Worm (Caenorhabditis elegans) whole organism, L4/young adult: Measurements from ENCODE around the gene oma-1.

Experiments
- W03F9.2 ChIP-seq: fragments of 150-350 bp; optimal IDR thresholded peaks from 2 replicates; lab custom pipeline; 2014; ENCODE audit warnings: missing biosample characterization, missing genetic modification characterization
- dao-5 ChIP-seq: sonication (generic microtip); optimal IDR thresholded peaks from 2 replicates; lab custom pipeline; 2016; ENCODE audit warnings: missing genotype, missing genetic modification characterization, moderate library complexity, missing compliant biosample characterization
- him-1 ChIP-seq: sonication (generic microtip); optimal IDR thresholded peaks from 2 replicates; lab custom pipeline; 2016; ENCODE audit warnings: missing genotype, missing genetic modification reagents, missing genetic modification characterization, missing compliant biosample characterization

Gene oma-1

ce11 chrIV:8888525-8889026, at the start of gene oma-1:
TSS of gene oma-1 (plus strand) at chrIV:8888976.
- TF ChIP-seq dao-5 (no peak), W03F9.2 (tag; lab: Kevin White, UChicago) (peak; percentile 26), him-1 (tag; lab: Kevin White, UChicago) (no peak)

ce11 chrIV:8840161-8840765, 48.5 kb upstream of the oma-1 start, which contains the start of the genes T28C6.11 and T11B7.1:
TSS of gene T28C6.11 (minus strand) at chrIV:8840261.
TSS of gene T11B7.1 (plus strand) at chrIV:8840715.
- TF ChIP-seq dao-5 (no peak), W03F9.2 (tag; lab: Kevin White, UChicago) (no peak), him-1 (tag; lab: Kevin White, UChicago) (no peak)

ce11 chrIV:8844457-8844856, 44.3 kb upstream of the oma-1 start, which contains the start of gene T11B7.2:
TSS of gene T11B7.2 (minus strand) at chrIV:8844557.
- no peak for TF ChIP-seq dao-5
- no peak for TF ChIP-seq him-1 (tag; lab: Kevin White, UChicago)
- no peak for TF ChIP-seq W03F9.2 (tag; lab: Kevin White, UChicago)

ce11 chrIV:8845922-8846321, 42.9 kb upstream of the oma-1 start:
- TF ChIP-seq W03F9.2 (tag; lab: Kevin White, UChicago): no peak
- no peak for TF ChIP-seq him-1 (tag; lab: Kevin White, UChicago)
- TF ChIP-seq dao-5: no peak

- TF ChIP-seq W03F9.2 (tag; lab: Kevin White, UChicago) (no peak), dao-5 (no peak), him-1 (tag; lab: Kevin White, UChicago) (no peak)
Measured at ce11 chrIV:8847918-8848317, 40.9 kb upstream of the oma-1 start, which contains the start of gene col-118. TSS of gene col-118 (plus strand) at chrIV:8848218.

ce11 chrIV:8848983-8849382, 39.8 kb upstream of the oma-1 start:
- TF ChIP-seq W03F9.2 (tag; lab: Kevin White, UChicago) (no peak), him-1 (tag; lab: Kevin White, UChicago) (no peak)

ce11 chrIV:8850807-8851206, 38.0 kb upstream of the oma-1 start:
- no peak for TF ChIP-seq him-1 (tag; lab: Kevin White, UChicago)
- no peak for TF ChIP-seq W03F9.2 (tag; lab: Kevin White, UChicago)
- no peak for TF ChIP-seq dao-5

- TF ChIP-seq him-1 (tag; lab: Kevin White, UChicago) (no peak), dao-5 (no peak), W03F9.2 (tag; lab: Kevin White, UChicago) (no peak)
Measured at ce11 chrIV:8852194-8852593, 36.6 kb upstream of the oma-1 start, which contains the start of gene alp-1. TSS of gene alp-1 (plus strand) at chrIV:8852494.

- TF ChIP-seq dao-5: no peak
- TF ChIP-seq him-1 (tag; lab: Kevin White, UChicago): no peak
- TF ChIP-seq W03F9.2 (tag; lab: Kevin White, UChicago): no peak
Measured at ce11 chrIV:8853301-8853700, 35.5 kb upstream of the oma-1 start.

ce11 chrIV:8855963-8856362, 32.8 kb upstream of the oma-1 start, which contains the start of gene T11B7.5:
TSS of gene T11B7.5 (minus strand) at chrIV:8856063.
- TF ChIP-seq him-1 (tag; lab: Kevin White, UChicago) (no peak), W03F9.2 (tag; lab: Kevin White, UChicago) (no peak), dao-5 (no peak)

ce11 chrIV:8864672-8865071, 24.1 kb upstream of the oma-1 start:
- TF ChIP-seq dao-5: no peak
- TF ChIP-seq him-1 (tag; lab: Kevin White, UChicago): no peak

ce11 chrIV:8865343-8865742, 23.4 kb upstream of the oma-1 start, which contains the start of gene C09G9.1:
TSS of gene C09G9.1 (minus strand) at chrIV:8865485.
- TF ChIP-seq him-1 (tag; lab: Kevin White, UChicago) (no peak), W03F9.2 (tag; lab: Kevin White, UChicago) (no peak), dao-5 (no peak)

ce11 chrIV:8866092-8866491, 22.7 kb upstream of the oma-1 start:
- no peak for TF ChIP-seq him-1 (tag; lab: Kevin White, UChicago)
- peak; percentile 74 for TF ChIP-seq W03F9.2 (tag; lab: Kevin White, UChicago)
- TF ChIP-seq dao-5: no peak

- no peak for TF ChIP-seq W03F9.2 (tag; lab: Kevin White, UChicago)
- no peak for TF ChIP-seq dao-5
- no peak for TF ChIP-seq him-1 (tag; lab: Kevin White, UChicago)
Measured at ce11 chrIV:8867562-8867961, 21.2 kb upstream of the oma-1 start.

- TF ChIP-seq dao-5 (no peak), him-1 (tag; lab: Kevin White, UChicago) (no peak)
Measured at ce11 chrIV:8869624-8870023, 19.2 kb upstream of the oma-1 start, which contains the start of gene npp-23. TSS of gene npp-23 (minus strand) at chrIV:8869679.
